Worm (Caenorhabditis elegans) whole organism, L2 larva: ENCODE data around the gene cest-34.

Experiments used
- ZK546.5 ChIP-seq: sonication (generic microtip); optimal IDR thresholded peaks from 2 replicates; lab custom pipeline; 2017; ENCODE audit warnings: missing biosample characterization, missing genetic modification characterization
- ceh-82 ChIP-seq: fragments of 150-350 bp; optimal IDR thresholded peaks from 2 replicates; lab custom pipeline; 2014; ENCODE audit warnings: missing biosample characterization, missing genetic modification characterization
- egl-27 ChIP-seq: sonication (generic microtip); optimal IDR thresholded peaks from 3 replicates; lab custom pipeline; 2017; ENCODE audit warnings: missing biosample characterization, missing genetic modification reagents, missing genetic modification characterization
- elt-1 ChIP-seq: fragments of 150-350 bp; optimal IDR thresholded peaks from 2 replicates; lab custom pipeline; 2014; ENCODE audit warnings: missing biosample characterization, missing genetic modification characterization
- lin-39 ChIP-seq: fragments of 150-350 bp; optimal IDR thresholded peaks from 2 replicates; lab custom pipeline; 2014; ENCODE audit warnings: missing biosample characterization, missing genetic modification reagents, missing genetic modification characterization
- lsy-2 ChIP-seq, 2 experiments: fragments of 150-350 bp in 1 of 2; sonication (generic microtip) in 1 of 2; optimal IDR thresholded peaks; 2 replicates each; lab custom pipeline; 2014 to 2017; ENCODE audit warnings: missing biosample characterization in 2 of 2, missing genetic modification characterization in 2 of 2
- mab-5 ChIP-seq: fragments of 150-350 bp; optimal IDR thresholded peaks from 2 replicates; lab custom pipeline; 2014; ENCODE audit warnings: missing biosample characterization, missing genetic modification characterization
- nhr-23 ChIP-seq: fragments of 150-350 bp; optimal IDR thresholded peaks from 2 replicates; lab custom pipeline; 2014; ENCODE audit warnings: missing biosample characterization, missing genetic modification reagents, missing genetic modification characterization
- nhr-6 ChIP-seq: fragments of 150-350 bp; optimal IDR thresholded peaks from 2 replicates; lab custom pipeline; 2014; ENCODE audit warnings: missing biosample characterization, missing genetic modification characterization
- sma-3 ChIP-seq: sonication (generic microtip); optimal IDR thresholded peaks from 2 replicates; lab custom pipeline; 2016; ENCODE audit warnings: missing genetic modification reagents, missing genetic modification characterization, missing compliant biosample characterization

DNA sequence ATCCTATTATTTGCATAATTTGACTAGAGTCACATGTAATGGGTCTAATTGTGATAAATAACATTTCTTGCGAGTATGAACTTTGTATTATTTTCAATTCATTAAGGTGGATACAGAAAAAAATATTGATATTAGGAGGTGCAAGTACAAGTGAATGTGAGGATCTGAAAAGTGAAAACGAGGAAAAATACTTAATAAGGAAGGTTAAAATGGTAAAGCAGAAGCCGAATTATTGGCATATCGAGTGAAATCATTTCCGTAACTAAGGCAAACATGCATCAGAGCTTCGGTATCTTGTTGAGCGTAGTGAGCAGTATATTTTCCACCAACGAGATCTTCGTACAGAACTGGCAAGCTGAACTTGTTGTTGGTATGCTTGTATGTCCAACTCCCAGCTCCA, 27.9 kb downstream of the cest-34 start:
- TF ChIP-seq lsy-2 (tag; optimal IDR thresholded peaks at IDR 0.05; lab: Kevin White, UChicago) (no peak), nhr-6 (tag; lab: Kevin White, UChicago) (no peak), ZK546.5 (tag; lab: Kevin White, UChicago) (no peak), nhr-23 (no peak), ceh-82 (no peak), mab-5 (tag; lab: Kevin White, UChicago) (no peak), elt-1 (tag; lab: Kevin White, UChicago) (no peak), sma-3 (GFP tag; lab: Kevin White, UChicago) (no peak), egl-27 (tag; lab: Kevin White, UChicago) (no peak), lin-39 (tag; lab: Kevin White, UChicago) (no peak)
